Worm (Caenorhabditis elegans) whole organism, late embryonic: ENCODE results near the gene lgc-48.

Experiments used
- K02D7.2 ChIP-seq: sonication (generic microtip); optimal IDR thresholded peaks from 2 replicates; lab custom pipeline; 2017; ENCODE audit warnings: mild to moderate bottlenecking, missing genetic modification characterization, missing compliant biosample characterization
- ama-1 ChIP-seq: fragments of 150-350 bp; optimal IDR thresholded peaks from 2 replicates; lab custom pipeline; 2014
- ceh-14 ChIP-seq: sonication (generic microtip); optimal IDR thresholded peaks from 2 replicates; lab custom pipeline; 2016; ENCODE audit warnings: missing genotype, missing genetic modification characterization, missing compliant biosample characterization
- elt-2 ChIP-seq: sonication (generic microtip); optimal IDR thresholded peaks from 2 replicates; lab custom pipeline; 2016; ENCODE audit warnings: missing genetic modification reagents, missing genetic modification characterization, missing compliant biosample characterization
- fkh-10 ChIP-seq: fragments of 150-350 bp; optimal IDR thresholded peaks from 2 replicates; lab custom pipeline; 2014; ENCODE audit warnings: missing biosample characterization, missing genetic modification reagents, missing genetic modification characterization
- lim-6 ChIP-seq: sonication (generic microtip); optimal IDR thresholded peaks from 2 replicates; lab custom pipeline; 2016; ENCODE audit warnings: missing genetic modification characterization, missing compliant biosample characterization
- lin-11 ChIP-seq: fragments of 200-800 bp; sonication (Bioruptor generic); optimal IDR thresholded peaks from 2 replicates; lab custom pipeline; 2018; ENCODE audit warnings: mild to moderate bottlenecking, missing genetic modification characterization, missing compliant biosample characterization
- nhr-11 ChIP-seq: fragments of 150-350 bp; optimal IDR thresholded peaks from 2 replicates; lab custom pipeline; 2014; ENCODE audit warnings: missing biosample characterization, missing genetic modification characterization
- pqm-1 ChIP-seq: sonication (generic microtip); optimal IDR thresholded peaks from 2 replicates; lab custom pipeline; 2016; ENCODE audit warnings: missing genetic modification characterization, missing compliant biosample characterization
- rnt-1 ChIP-seq: sonication (generic microtip); optimal IDR thresholded peaks from 2 replicates; lab custom pipeline; 2016; ENCODE audit warnings: missing genetic modification characterization, missing compliant biosample characterization
- syd-9 ChIP-seq: sonication (generic microtip); optimal IDR thresholded peaks from 2 replicates; lab custom pipeline; 2016; ENCODE audit warnings: mild to moderate bottlenecking, missing genetic modification characterization, moderate library complexity, missing compliant biosample characterization
- tbx-2 ChIP-seq: sonication (generic microtip); optimal IDR thresholded peaks from 2 replicates; lab custom pipeline; 2016; ENCODE audit warnings: missing genetic modification characterization, missing compliant biosample characterization
- tbx-7 ChIP-seq: sonication (generic microtip); optimal IDR thresholded peaks from 2 replicates; lab custom pipeline; 2016; ENCODE audit warnings: missing genotype, missing genetic modification characterization, missing compliant biosample characterization
- ttx-3 ChIP-seq: sonication (generic microtip); optimal IDR thresholded peaks from 2 replicates; lab custom pipeline; 2016; ENCODE audit warnings: missing genetic modification reagents, missing genetic modification characterization, missing compliant biosample characterization

DNA sequence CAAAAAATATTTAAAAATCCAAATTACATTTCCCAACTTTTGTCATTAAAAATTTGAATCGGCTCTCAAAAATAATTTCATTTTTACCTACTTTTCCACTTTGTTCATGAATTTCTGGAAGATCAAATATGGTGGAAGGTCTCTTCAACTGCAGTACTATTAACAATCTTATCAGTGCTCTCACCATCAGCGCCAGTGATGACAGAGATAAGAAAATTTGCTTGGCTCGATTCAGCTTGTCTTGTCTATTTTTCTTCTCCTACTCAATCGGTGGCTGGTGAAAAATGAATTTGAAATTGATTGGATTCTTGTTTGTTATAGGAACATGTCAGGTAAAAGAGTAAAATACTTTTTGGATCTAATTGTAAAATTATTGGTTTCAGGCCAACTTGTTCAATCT lies 40.9 kb downstream of the lgc-48 start, which contains the start of gene cpz-2:
- TF ChIP-seq K02D7.2 (tag; lab: Kevin White, UChicago) (no peak), ceh-14 (no peak), nhr-11 (no peak), ama-1 (lab: Kevin White, UChicago) (no peak), fkh-10 (GFP tag; lab: Kevin White, UChicago) (no peak), syd-9 (tag; lab: Kevin White, UChicago) (no peak), pqm-1 (tag; lab: Kevin White, UChicago) (no peak), tbx-2 (tag; lab: Kevin White, UChicago) (no peak), lim-6 (no peak), rnt-1 (no peak), tbx-7 (tag; lab: Kevin White, UChicago) (no peak), elt-2 (tag; lab: Kevin White, UChicago) (peak; percentile 72), ttx-3 (tag; lab: Kevin White, UChicago) (no peak), lin-11 (tag; lab: Kevin White, UChicago) (no peak)
